Fruit fly (Drosophila melanogaster): ENCODE results near the gene CG9593.

CG9593 gene

dm6 chr3R:15802006-15802405 is at the start of gene CG9593:
Gene CG9593, plus strand, starts transcription at chr3R:15802275.
- no peak for TF ChIP-seq acj6 (GFP tag; optimal IDR thresholded peaks at IDR 0.05)
- peak; percentile 10 for TF ChIP-seq Eip78C (GFP tag)

dm6 chr3R:15762815-15763214 is 39.3 kb upstream of the CG9593 start, which contains the start of gene CG12784:
Gene CG12784, plus strand, starts transcription at chr3R:15763115.
- no peak for TF ChIP-seq CG16779 (tag; optimal IDR thresholded peaks at IDR 0.05)
- TF ChIP-seq CG8119 (GFP tag; IDR thresholded peaks at IDR 0.05) = no peak
- no peak for TF ChIP-seq spab (GFP tag; optimal IDR thresholded peaks at IDR 0.05)
- TF ChIP-seq CG15336 (GFP tag; IDR thresholded peaks at IDR 0.05) = no peak
- TF ChIP-seq Hr38 (GFP tag; optimal IDR thresholded peaks at IDR 0.05) = no peak
- no peak for TF ChIP-seq Lpt (GFP tag; optimal IDR thresholded peaks at IDR 0.05)
- no peak for TF ChIP-seq salr (GFP tag; optimal IDR thresholded peaks at IDR 0.05)
- TF ChIP-seq dac (GFP tag; optimal IDR thresholded peaks at IDR 0.05) = no peak
- no peak for TF ChIP-seq lz (GFP tag; optimal IDR thresholded peaks at IDR 0.05)
- TF ChIP-seq Smox (GFP tag; optimal IDR thresholded peaks at IDR 0.05) = no peak
- no peak for TF ChIP-seq CG10631 (GFP tag; optimal IDR thresholded peaks at IDR 0.05)
- TF ChIP-seq svp (GFP tag) = no peak
- TF ChIP-seq Sox102F (GFP tag; optimal IDR thresholded peaks at IDR 0.05) = no peak

dm6 chr3R:15767338-15767737 is 34.7 kb upstream of the CG9593 start, which contains the start of gene CG5623:
Gene CG5623, minus strand, starts transcription at chr3R:15767438.
- TF ChIP-seq net (GFP tag; optimal IDR thresholded peaks at IDR 0.05) (no peak), CG10631 (GFP tag; optimal IDR thresholded peaks at IDR 0.05) (no peak), CG10669 (GFP tag; optimal IDR thresholded peaks at IDR 0.05) (no peak), CG6854 (GFP tag; optimal IDR thresholded peaks at IDR 0.05) (no peak)

- no peak for TF ChIP-seq achi (GFP tag; optimal IDR thresholded peaks at IDR 0.05)
- no peak for TF ChIP-seq Sox14 (GFP tag; optimal IDR thresholded peaks at IDR 0.05)
- no peak for TF ChIP-seq Hr4 (GFP tag; optimal IDR thresholded peaks at IDR 0.05)
- TF ChIP-seq Eip75B (GFP tag; optimal IDR thresholded peaks at IDR 0.05) = no peak
- no peak for TF ChIP-seq acj6 (GFP tag; optimal IDR thresholded peaks at IDR 0.05)
- TF ChIP-seq CG10631 (GFP tag; optimal IDR thresholded peaks at IDR 0.05) = no peak
- TF ChIP-seq CG11294 (GFP tag; IDR thresholded peaks at IDR 0.05) = no peak
- TF ChIP-seq CG8319 (GFP tag; optimal IDR thresholded peaks at IDR 0.05) = no peak
- TF ChIP-seq dsx (GFP tag; optimal IDR thresholded peaks at IDR 0.05; ENCODE audit: poor library complexity, severe bottlenecking) = no peak
- TF ChIP-seq CG3919 (GFP tag; optimal IDR thresholded peaks at IDR 0.05) = no peak
- no peak for TF ChIP-seq CG6854 (GFP tag; optimal IDR thresholded peaks at IDR 0.05)
- no peak for TF ChIP-seq Gug (GFP tag; IDR thresholded peaks at IDR 0.05)
- no peak for TF ChIP-seq esn (GFP tag; optimal IDR thresholded peaks at IDR 0.05)
- no peak for TF ChIP-seq OdsH (GFP tag; optimal IDR thresholded peaks at IDR 0.05)
- no peak for TF ChIP-seq topi (GFP tag; optimal IDR thresholded peaks at IDR 0.05)
Observed at dm6 chr3R:15768900-15769299, 33.2 kb upstream of the CG9593 start.

- no peak for TF ChIP-seq pdm3 (GFP tag; optimal IDR thresholded peaks at IDR 0.05)
Observed at dm6 chr3R:15774128-15774527, 27.9 kb upstream of the CG9593 start, which contains the start of gene Ttc26. Gene Ttc26, plus strand, starts transcription at chr3R:15774416.

dm6 chr3R:15775242-15775641 is 26.8 kb upstream of the CG9593 start, which contains the start of gene CG45207:
Gene CG45207, minus strand, starts transcription at chr3R:15775342.
- no peak for TF ChIP-seq CG8632 (GFP tag; optimal IDR thresholded peaks at IDR 0.05)
- no peak for TF ChIP-seq lz (GFP tag; optimal IDR thresholded peaks at IDR 0.05)
- no peak for TF ChIP-seq CG31627 (GFP tag; optimal IDR thresholded peaks at IDR 0.05)
- TF ChIP-seq CG9139 (GFP tag; optimal IDR thresholded peaks at IDR 0.05) = no peak
- TF ChIP-seq net (GFP tag; optimal IDR thresholded peaks at IDR 0.05) = no peak
- TF ChIP-seq Hr4 (GFP tag; optimal IDR thresholded peaks at IDR 0.05) = no peak
- no peak for TF ChIP-seq salr (GFP tag; optimal IDR thresholded peaks at IDR 0.05)
- no peak for TF ChIP-seq Blimp-1 (GFP tag; optimal IDR thresholded peaks at IDR 0.05)
- no peak for TF ChIP-seq eg (GFP tag; IDR thresholded peaks at IDR 0.05)
- TF ChIP-seq CG7368 (GFP tag; optimal IDR thresholded peaks at IDR 0.05) = no peak
- TF ChIP-seq fd59A (GFP tag; optimal IDR thresholded peaks at IDR 0.05) = no peak
- no peak for TF ChIP-seq CG16779 (tag; optimal IDR thresholded peaks at IDR 0.05)
- TF ChIP-seq CG15336 (GFP tag; IDR thresholded peaks at IDR 0.05) = no peak
